Fruit fly (Drosophila melanogaster) S2 (cell line): ENCODE measurements around the gene CG33282.

Experiments used
- CG8478 ChIP-seq: fragments of >200 bp; optimal IDR thresholded peaks from 2 replicates; lab custom pipeline; 2018
- CTCF ChIP-seq, 2 experiments: fragments of >200 bp; optimal IDR thresholded peaks; 2 replicates each; lab custom pipeline; 2018

CG33282 gene

DNA sequence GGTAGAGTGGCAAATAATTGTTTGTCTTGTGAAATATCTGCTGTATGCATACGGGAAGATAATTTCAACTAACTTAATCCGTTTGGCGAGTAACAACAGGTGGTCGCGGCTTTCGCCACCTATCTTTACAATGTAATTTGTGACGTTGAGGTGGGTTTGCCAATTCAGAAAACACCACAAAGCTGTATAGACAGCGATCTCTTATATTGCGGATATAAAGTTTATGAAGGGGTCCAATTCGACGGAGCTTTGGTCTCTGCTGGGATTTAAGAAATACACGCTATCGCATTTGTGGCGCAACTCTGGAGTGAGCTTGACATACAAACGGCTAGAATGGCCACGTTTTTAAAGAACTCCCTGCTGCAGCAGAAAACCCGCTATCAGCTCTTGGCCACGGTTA is at the start of gene CG33282:
CG33282 (plus strand) TSS at position 301 of the 400 bp plus-strand sequence.
- TF ChIP-seq CTCF (optimal IDR thresholded peaks at IDR 0.05; lab: Kevin White, UChicago), result no peak
- no peak for TF ChIP-seq CG8478

DNA sequence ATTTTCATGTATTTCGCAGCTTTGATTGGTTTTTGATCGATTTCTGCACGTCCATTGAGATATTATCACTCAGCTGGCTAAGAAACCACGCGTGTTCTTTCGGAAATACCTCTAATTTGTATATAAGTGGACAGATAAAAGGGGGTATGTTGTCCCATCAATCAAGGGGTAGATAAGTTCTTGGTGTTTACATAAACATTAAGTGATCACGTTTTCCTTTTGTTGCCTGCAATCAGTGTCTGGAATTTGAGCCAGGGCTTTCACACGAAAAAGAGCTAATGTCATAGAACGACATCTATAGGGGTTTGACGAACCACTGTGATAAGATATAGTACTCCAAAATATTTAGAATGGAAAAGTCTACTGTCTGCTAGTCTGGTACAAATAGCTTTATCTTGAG is 48.9 kb upstream of the CG33282 start:
- TF ChIP-seq CG8478 (no peak), CTCF (optimal IDR thresholded peaks at IDR 0.05; lab: Kevin White, UChicago) (no peak)

DNA sequence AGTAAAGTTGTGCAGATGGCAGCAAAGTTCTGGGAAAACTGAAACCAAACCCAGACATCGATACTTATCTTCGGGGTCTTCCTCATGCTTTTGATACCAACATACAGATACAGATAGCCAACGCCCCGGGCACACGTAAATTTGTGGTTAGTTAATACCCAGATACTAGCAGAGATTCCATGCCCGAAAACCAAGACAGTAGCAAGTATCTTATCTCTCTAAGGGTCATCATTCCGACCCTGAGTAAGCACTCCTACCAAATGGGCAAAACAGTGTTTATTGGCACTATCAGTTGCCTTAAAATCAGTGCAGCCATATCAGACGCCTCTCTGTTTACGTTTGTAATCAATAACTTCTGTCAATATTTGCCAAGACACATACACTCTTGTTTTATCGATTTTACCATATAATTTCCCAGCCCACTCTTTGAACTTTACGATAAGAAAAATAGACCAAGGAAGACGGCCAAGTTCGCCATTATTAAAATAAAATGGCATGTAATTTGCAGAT is 47.2 kb upstream of the CG33282 start, which contains the start of gene OtopLb:
OtopLb (minus strand) TSS at position 51 of the 510 bp plus-strand sequence.
- TF ChIP-seq CG8478, result no peak
- no peak for TF ChIP-seq CTCF (optimal IDR thresholded peaks at IDR 0.05; lab: Kevin White, UChicago)

DNA sequence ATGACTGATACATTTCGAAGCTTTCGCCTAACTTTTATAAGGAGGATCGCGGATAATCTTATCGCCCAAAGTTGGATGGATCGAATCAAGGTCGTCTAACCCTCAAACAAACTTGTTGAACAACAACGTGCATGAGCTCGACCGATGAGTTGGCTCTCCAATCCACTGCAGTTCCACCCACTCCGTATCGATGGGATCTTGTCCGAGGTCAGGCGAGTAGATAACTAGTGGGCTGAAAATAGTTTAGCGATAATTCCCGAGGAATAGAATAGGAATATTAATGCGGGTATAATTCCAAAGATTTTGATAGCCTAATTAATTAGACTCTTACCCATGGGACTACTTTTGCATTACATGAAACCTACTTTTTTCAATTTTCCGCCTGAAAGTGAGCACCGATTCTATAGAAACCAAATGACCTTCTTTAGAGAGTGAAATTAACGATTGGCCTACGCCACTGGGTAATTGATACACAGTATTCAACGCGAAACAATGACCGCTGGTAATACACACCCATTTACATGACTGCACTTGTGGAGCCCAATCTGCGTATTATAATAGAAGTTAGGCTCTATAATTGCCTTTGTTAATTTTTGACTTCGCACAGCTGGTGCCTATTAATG is 33.9 kb upstream of the CG33282 start:
- TF ChIP-seq CG8478, result no peak
- TF ChIP-seq CTCF (optimal IDR thresholded peaks at IDR 0.05; lab: Kevin White, UChicago), result no peak

DNA sequence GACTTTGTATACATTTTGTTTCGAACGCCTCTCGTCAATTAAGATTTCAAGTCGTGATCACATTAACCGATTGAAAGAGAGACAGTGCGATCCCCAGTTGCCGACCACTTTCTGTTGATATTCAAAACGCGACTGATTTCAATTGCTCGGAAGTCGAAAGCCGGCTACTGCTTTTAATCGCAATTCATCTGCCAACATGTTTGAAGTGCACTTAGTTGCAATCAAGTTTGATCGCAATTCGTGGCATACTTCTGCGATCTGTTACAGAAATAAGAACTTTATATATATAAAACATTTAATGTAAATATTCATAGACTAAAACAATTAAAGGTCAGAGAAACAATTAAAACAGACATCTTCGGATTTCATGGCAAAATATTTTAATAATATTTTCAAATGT is 33.1 kb upstream of the CG33282 start, which contains the start of gene CG9664:
CG9664 (minus strand) TSS at position 135 of the 400 bp plus-strand sequence.
- TF ChIP-seq CTCF (optimal IDR thresholded peaks at IDR 0.05; lab: Kevin White, UChicago) (no peak), CG8478 (no peak)

DNA sequence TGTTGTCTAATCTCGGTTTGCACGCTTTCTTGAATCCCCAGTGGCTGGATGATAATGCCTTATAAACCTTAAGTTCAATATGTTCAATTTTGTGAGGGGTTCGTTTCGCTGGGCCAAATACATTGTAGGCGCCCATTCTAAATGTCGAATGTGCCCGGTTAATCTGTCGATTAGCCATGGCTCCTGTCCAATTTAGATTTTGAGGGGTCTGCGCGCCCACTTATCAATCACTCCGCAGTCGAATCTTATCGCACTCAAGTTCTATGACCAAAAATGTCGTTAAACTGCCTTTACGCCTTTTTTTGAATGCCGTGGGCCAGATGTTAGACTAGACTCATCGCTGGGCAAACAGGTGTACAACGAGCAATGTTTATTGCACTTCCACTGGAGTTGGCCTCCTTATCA is 29.6 kb upstream of the CG33282 start:
- no peak for TF ChIP-seq CTCF (optimal IDR thresholded peaks at IDR 0.05; lab: Kevin White, UChicago)

DNA sequence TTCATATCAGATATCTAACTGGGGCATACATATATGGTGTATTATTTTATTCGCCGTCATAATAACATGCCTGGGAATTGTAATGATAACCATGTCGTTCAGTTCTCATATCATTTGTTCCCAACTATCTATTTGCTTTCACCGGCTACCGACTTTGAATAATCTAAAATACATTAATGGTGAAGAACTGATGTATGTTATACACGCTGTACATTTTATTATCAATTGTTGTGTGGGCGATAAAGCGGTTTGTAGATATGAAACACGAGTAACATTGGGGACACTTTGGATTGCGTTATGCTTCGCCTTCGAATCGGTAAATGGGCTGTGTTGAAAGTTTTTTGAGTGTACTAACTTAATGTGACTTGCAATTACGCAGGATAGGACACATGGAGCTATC is 28.6 kb upstream of the CG33282 start:
- TF ChIP-seq CTCF (optimal IDR thresholded peaks at IDR 0.05; lab: Kevin White, UChicago) (no peak), CG8478 (no peak)

DNA sequence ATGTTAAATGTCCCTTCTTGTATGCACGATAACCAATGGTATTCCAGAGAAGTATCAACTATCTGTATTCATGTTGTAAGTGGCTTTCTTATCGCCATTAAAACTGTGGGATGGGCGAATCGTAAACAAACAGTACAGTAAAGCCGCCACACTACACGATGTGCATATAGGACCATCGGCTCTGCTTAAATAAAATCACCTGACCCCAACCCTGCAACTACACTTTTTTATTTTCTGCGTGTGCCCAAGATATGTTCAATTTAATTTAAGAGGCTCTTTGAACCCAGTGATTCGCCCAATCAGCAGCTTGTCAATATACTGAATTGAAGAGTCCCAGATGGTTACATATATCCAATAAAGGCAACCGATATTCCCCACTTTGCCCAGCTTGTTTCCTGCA is 27.9 kb upstream of the CG33282 start:
- TF ChIP-seq CG8478 (no peak), CTCF (optimal IDR thresholded peaks at IDR 0.05; lab: Kevin White, UChicago) (no peak)

DNA sequence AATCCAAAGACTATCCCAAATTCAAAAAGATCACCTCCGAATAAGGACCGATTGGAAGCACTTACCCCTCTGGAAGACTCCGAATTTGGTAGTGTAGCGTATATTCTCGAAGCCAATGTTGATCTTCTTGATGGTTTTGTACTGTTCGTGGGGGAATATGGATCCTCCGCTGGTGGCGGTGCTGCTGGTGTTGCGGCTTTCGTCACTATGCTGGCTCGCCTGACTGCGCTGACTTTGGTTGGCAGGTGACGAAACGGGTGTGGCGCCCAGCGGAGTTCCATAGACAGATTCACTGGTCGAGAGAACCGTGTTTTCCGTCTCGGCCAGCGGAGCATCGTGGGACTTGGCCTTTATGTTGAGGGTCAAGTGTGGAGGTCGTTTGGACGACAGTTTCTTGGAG is 26.6 kb upstream of the CG33282 start:
- TF ChIP-seq CG8478, result no peak
- no peak for TF ChIP-seq CTCF (optimal IDR thresholded peaks at IDR 0.05; lab: Kevin White, UChicago)

DNA sequence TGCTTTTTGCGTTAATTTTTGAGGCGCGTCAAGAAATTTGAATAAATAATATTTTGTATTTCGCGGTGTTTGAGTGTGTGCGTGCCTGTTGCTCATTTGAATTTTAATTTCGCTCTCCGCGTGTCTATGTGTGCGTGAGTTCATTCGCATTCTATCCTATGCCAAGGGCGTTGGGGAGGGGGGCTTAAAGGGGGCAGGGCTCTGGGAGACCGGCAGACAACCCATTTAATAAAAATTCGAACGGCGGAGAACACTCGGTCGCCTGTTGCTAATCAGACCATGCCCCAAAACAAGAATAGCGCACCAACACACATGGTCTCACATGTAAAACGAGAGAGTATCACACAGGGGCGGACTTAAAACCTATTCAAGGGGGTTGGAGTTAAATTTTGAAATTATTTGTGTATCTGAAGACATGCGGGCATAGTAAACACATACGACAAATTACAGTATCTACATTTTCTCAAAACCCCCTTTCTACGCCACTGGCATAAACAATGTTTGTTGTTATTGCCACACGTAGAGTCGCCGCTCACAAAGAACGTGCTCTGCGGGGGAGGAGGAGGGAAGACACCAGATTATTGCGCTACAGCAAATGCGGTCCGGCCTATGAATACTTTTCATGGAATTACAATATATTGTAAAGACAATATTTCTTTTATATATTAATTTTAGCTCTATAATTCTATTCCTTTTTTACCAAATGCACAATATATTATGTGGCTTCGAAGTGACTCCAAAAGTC is 25.8 kb upstream of the CG33282 start:
- TF ChIP-seq CG8478 (no peak), CTCF (optimal IDR thresholded peaks at IDR 0.05; lab: Kevin White, UChicago) (no peak)

DNA sequence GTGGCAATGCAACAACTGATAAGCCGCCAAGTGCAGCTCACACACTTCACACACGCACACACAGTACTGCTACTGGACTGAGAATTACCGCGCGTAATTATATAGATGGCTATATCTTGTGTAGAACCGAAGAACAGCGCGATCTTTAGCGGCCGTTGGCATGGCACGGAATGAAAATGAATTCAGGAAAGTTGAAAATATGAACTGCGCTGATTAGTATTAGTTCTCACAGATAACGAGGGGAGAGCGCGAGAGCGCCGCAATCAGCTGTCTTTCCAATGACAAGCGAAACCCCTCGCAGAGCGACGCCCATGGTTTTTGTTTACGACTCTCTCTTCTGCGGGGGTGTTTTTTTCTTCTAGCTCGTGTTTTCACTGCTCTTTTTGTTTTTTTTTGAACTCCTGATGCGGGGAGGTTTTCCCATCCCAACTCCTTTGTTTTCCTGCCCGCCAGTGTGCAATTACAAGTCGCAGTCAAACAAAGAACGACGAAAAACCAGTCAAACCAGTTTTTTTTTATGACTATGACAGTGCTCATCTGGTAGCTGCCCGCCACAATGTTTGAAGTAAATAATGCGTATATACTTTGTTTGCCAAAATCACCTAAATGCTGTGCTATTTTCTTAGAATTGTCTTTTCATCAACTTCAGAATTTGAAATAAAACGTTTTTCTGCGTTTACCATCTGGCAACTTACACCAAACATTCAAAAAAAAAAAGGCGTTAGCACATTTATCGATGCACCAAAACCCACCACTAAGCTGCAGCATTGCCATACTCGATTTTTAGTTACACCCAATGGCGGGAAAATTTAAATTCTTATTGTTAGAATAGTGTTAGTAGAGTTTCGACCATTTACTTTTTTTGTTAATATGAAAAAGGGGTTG is 24.5 kb upstream of the CG33282 start, which contains the start of gene CG9663:
CG9663 (minus strand) TSS at position 173 of the 885 bp plus-strand sequence.
- TF ChIP-seq CG8478 (no peak), CTCF (optimal IDR thresholded peaks at IDR 0.05; lab: Kevin White, UChicago) (peak in 1 of 2 experiments; percentile 29)

DNA sequence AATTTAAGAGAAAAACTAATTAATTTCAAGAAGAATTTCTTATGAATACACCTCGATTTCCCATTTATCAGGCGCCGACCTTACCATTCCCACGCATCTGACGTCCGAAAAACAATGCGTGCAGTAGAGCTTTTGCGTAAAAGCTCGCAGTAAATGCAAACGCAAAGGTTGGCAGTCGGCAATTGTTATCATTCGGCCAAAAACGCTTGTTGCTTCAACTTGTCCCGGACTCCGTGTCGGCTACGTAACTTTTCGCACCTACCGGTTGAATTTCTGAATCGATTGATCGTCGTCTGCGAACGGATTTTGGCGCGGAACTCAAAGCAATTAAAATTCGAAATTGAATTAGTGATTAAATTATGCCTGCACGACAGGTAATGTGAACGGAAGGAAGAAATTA is 23.8 kb upstream of the CG33282 start, which contains the start of gene CG3277:
CG3277 (plus strand) TSS at position 208 of the 400 bp plus-strand sequence.
- TF ChIP-seq CG8478 (no peak), CTCF (optimal IDR thresholded peaks at IDR 0.05; lab: Kevin White, UChicago) (no peak)

DNA sequence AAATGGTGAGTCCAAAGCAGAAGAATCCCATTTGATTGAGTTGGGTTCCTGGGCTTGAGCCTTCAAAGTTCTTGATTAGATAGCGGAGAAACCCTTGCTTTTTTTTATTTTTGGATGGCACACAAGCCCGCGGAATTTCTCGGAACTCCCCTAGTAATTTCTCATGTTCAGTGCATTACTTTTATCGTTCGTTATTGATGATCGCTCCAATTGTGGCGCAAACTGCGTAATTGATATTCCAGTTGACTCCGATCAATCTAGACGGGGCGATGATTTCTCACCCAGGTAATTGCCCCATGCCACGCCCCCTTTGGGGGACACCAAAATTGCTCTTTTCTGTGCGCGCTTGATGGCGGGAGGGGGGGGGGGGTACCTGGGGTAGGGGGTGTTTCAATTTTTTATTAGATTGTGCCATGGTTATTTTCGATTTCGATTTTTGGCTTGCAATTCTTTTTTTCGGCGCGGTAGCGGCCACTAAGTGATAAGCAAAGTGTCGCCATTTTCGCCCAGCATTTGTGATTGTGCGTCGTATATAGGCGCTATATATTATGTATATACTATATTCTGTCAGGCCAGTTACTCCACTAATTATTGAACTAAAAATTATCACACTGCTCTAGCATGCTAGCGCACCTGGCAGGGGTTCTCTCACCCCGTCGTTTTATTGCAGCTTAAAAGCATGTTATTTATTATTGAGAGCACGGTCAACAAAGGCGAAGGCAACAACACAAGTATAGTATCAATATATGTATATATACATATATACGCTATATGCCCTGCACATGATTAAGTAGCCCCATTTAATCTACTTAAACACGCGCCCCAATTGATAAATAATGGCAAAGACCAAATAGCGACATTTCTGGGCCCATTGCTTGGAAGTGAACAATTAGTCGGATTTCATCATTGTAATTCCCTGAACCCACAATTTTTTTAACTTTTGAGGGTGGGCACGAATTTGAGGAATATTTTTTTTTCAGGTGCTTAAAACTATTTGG is 22.6 kb upstream of the CG33282 start:
- TF ChIP-seq CG8478 (no peak), CTCF (optimal IDR thresholded peaks at IDR 0.05; lab: Kevin White, UChicago) (no peak)

DNA sequence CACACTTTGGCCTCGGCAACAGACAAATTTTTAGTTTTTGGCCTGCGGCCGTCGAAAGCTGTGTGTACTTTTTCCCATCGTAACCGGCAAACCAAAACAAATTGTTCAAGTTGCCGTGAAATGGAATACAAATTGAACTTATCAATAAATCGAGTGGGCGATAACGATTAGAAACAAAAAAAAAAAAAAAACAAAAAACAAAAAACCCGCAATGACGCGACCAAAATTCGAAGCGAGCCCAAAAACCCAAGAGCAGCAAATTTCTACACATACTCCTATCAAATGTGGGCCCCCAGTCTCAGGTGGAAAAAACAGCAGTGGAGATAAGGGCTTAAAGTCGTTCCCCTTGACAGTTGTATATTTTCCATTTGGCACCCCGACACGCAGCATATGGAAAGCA is 20.5 kb upstream of the CG33282 start:
- TF ChIP-seq CG8478 (no peak), CTCF (optimal IDR thresholded peaks at IDR 0.05; lab: Kevin White, UChicago) (no peak)
